Worm (Caenorhabditis elegans) whole organism, early embryonic: Measurements from ENCODE around the gene bkip-1.

Experiments used
- B0310.2 ChIP-seq: sonication (generic microtip); optimal IDR thresholded peaks from 2 replicates; lab custom pipeline; 2016; ENCODE audit warnings: mild to moderate bottlenecking, missing genetic modification characterization, missing compliant biosample characterization
- F13C5.2 ChIP-seq: sonication (generic microtip); optimal IDR thresholded peaks from 2 replicates; lab custom pipeline; 2017; ENCODE audit warnings: mild to moderate bottlenecking, missing genetic modification characterization, inconsistent platforms, missing compliant biosample characterization
- aly-1 ChIP-seq: sonication (generic microtip); optimal IDR thresholded peaks from 2 replicates; lab custom pipeline; 2016; ENCODE audit warnings: missing genetic modification characterization, missing compliant biosample characterization
- ama-1 ChIP-seq: fragments of 150-350 bp; optimal IDR thresholded peaks from 2 replicates; lab custom pipeline; 2014
- ceh-13 ChIP-seq: fragments of 200-800 bp; sonication (Bioruptor generic); optimal IDR thresholded peaks from 2 replicates; lab custom pipeline; 2018; ENCODE audit warnings: mild to moderate bottlenecking, missing genetic modification characterization, missing compliant biosample characterization
- ets-7 ChIP-seq: sonication (generic microtip); optimal IDR thresholded peaks from 2 replicates; lab custom pipeline; 2016; ENCODE audit warnings: missing genotype, missing genetic modification characterization, missing compliant biosample characterization
- hmbx-1 ChIP-seq: sonication (generic microtip); optimal IDR thresholded peaks from 2 replicates; lab custom pipeline; 2016; ENCODE audit warnings: mild to moderate bottlenecking, missing genetic modification characterization, missing compliant biosample characterization
- pes-1 ChIP-seq: fragments of 200-800 bp; sonication (Bioruptor generic); IDR thresholded peaks from 2 replicates; pipeline ENCODE4 v1.3.6; 2022; ENCODE audit warnings: missing genetic modification reagents, missing genetic modification characterization, missing compliant biosample characterization
- tbx-37 ChIP-seq: fragments of 200-800 bp; sonication (Bioruptor generic); conservative IDR thresholded peaks from 2 replicates; pipeline ENCODE4 v1.3.6; 2022; ENCODE audit warnings: missing genetic modification reagents, missing genetic modification characterization, missing compliant biosample characterization
- tra-4 ChIP-seq: sonication (generic microtip); optimal IDR thresholded peaks from 2 replicates; lab custom pipeline; 2017; ENCODE audit warnings: missing genetic modification characterization, missing compliant biosample characterization

DNA sequence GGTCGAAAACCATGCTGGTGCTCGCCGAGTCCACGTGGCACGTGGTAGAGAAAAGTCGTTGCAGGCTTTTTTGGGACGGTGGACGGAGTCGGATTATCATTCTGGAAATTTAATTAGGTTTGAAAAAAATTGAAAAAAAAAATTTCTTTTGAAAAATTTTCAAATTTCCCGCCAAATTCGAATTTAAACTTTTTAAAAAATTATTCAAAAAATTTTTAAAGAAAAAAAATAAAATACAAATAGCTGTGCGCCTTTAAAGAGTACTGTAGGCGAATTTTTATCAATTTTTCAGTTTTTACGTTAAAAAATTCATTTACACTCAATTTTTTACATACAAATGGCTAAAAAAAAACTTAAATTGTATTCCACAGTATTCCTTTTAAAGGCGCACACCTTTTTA, 25.8 kb downstream of the bkip-1 start, which contains the start of gene K09E4.3:
- TF ChIP-seq hmbx-1 (tag; lab: Kevin White, UChicago), result no peak
- no peak for TF ChIP-seq ama-1 (lab: Kevin White, UChicago)
- no peak for TF ChIP-seq ets-7
- TF ChIP-seq aly-1 (tag; lab: Kevin White, UChicago), result no peak
- TF ChIP-seq F13C5.2 (tag; lab: Kevin White, UChicago), result no peak
- no peak for TF ChIP-seq tra-4 (tag; lab: Kevin White, UChicago)
- TF ChIP-seq tbx-37 (GFP tag; lab: Robert Waterston, UW), result no peak
- no peak for TF ChIP-seq B0310.2 (tag; lab: Kevin White, UChicago)
- TF ChIP-seq pes-1 (GFP tag; lab: Robert Waterston, UW), result no peak
- TF ChIP-seq ceh-13 (GFP tag; lab: Kevin White, UChicago), result no peak
